Fruit fly (Drosophila melanogaster) whole organism, embryonic: ENCODE measurements around the gene CG8128.

ENCODE experiments used
- B-H1 ChIP-seq: fragments of 200-800 bp; sonication (Bioruptor generic); IDR thresholded peaks from 3 replicates; pipeline ENCODE4 v1.3.6; 2022; ENCODE audit warnings: missing biosample characterization, missing genetic modification characterization
- CG11398 ChIP-seq: fragments of 200-800 bp; sonication (Bioruptor generic); optimal IDR thresholded peaks from 2 replicates; lab custom pipeline; 2016; ENCODE audit warnings: missing biosample characterization, missing genetic modification characterization
- CG11723 ChIP-seq: fragments of 200-800 bp; sonication (Bioruptor generic); optimal IDR thresholded peaks from 2 replicates; lab custom pipeline; 2017; ENCODE audit warnings: missing biosample characterization, mild to moderate bottlenecking, missing genetic modification characterization
- CG12219 ChIP-seq: fragments of 200-800 bp; sonication (Bioruptor generic); optimal IDR thresholded peaks from 3 replicates; lab custom pipeline; 2018; ENCODE audit warnings: missing biosample characterization, mild to moderate bottlenecking, missing genetic modification characterization
- CG12299 ChIP-seq: fragments of 200-800 bp; sonication (Bioruptor generic); optimal IDR thresholded peaks from 2 replicates; lab custom pipeline; 2018; ENCODE audit warnings: missing biosample characterization, mild to moderate bottlenecking, missing genetic modification characterization
- CG12659 ChIP-seq: fragments of 200-800 bp; sonication (Bioruptor generic); optimal IDR thresholded peaks from 3 replicates; lab custom pipeline; 2017; ENCODE audit warnings: mild to moderate bottlenecking, missing biosample characterization, missing genetic modification reagents, missing genetic modification characterization
- CG12942 ChIP-seq: fragments of 200-800 bp; sonication (Bioruptor generic); optimal IDR thresholded peaks from 3 replicates; lab custom pipeline; 2016; ENCODE audit warnings: missing biosample characterization, missing genetic modification characterization
- CG15269 ChIP-seq: fragments of 200-800 bp; sonication (Bioruptor generic); optimal IDR thresholded peaks from 2 replicates; lab custom pipeline; 2018; ENCODE audit warnings: missing biosample characterization, mild to moderate bottlenecking, missing genetic modification characterization, moderate library complexity
- CG1792 ChIP-seq: fragments of 200-800 bp; sonication (Bioruptor generic); optimal IDR thresholded peaks from 2 replicates; lab custom pipeline; 2016; ENCODE audit warnings: missing biosample characterization, missing genetic modification characterization
- CG18011 ChIP-seq: fragments of 200-800 bp; sonication (Bioruptor generic); optimal IDR thresholded peaks from 2 replicates; lab custom pipeline; 2017; ENCODE audit warnings: missing biosample characterization, missing genetic modification characterization, mild to moderate bottlenecking, moderate library complexity, missing genotype
- CG1832 ChIP-seq: fragments of 200-800 bp; sonication (Bioruptor generic); optimal IDR thresholded peaks from 2 replicates; lab custom pipeline; 2017; ENCODE audit warnings: missing biosample characterization, mild to moderate bottlenecking, missing genetic modification characterization, inconsistent platforms
- CG2875 ChIP-seq: fragments of 200-800 bp; sonication (Bioruptor generic); optimal IDR thresholded peaks from 2 replicates; lab custom pipeline; 2017; ENCODE audit warnings: missing biosample characterization, mild to moderate bottlenecking, missing genetic modification characterization, missing genetic modification reagents
- CG31388 ChIP-seq: fragments of 200-800 bp; sonication (Bioruptor generic); optimal IDR thresholded peaks from 2 replicates; lab custom pipeline; 2016; ENCODE audit warnings: missing biosample characterization, missing genetic modification characterization
- CG3163 ChIP-seq: fragments of 200-800 bp; sonication (Bioruptor generic); optimal IDR thresholded peaks from 3 replicates; lab custom pipeline; 2016; ENCODE audit warnings: missing biosample characterization, missing genetic modification characterization
- CG33557 ChIP-seq: fragments of 200-800 bp; sonication (Bioruptor generic); optimal IDR thresholded peaks from 2 replicates; lab custom pipeline; 2019; ENCODE audit warnings: missing biosample characterization, mild to moderate bottlenecking, missing genetic modification characterization, moderate library complexity
- CG4328 ChIP-seq: fragments of 200-800 bp; sonication (Bioruptor generic); optimal IDR thresholded peaks from 3 replicates; lab custom pipeline; 2017; ENCODE audit warnings: missing biosample characterization, missing genetic modification reagents, missing genetic modification characterization
- CG43689 ChIP-seq: fragments of 200-800 bp; sonication (Bioruptor generic); IDR thresholded peaks from 2 replicates; pipeline ENCODE4 v1.3.6; 2022; ENCODE audit warnings: missing biosample characterization, missing genetic modification characterization
- CG4854 ChIP-seq: fragments of 200-800 bp; sonication (Bioruptor generic); optimal IDR thresholded peaks from 2 replicates; lab custom pipeline; 2016; ENCODE audit warnings: missing biosample characterization, missing genetic modification characterization, inconsistent platforms
- CG5180 ChIP-seq: fragments of 200-800 bp; sonication (Bioruptor generic); optimal IDR thresholded peaks from 3 replicates; lab custom pipeline; 2017; ENCODE audit warnings: missing biosample characterization, missing genetic modification characterization, mild to moderate bottlenecking, moderate library complexity, missing genetic modification reagents
- CG6175 ChIP-seq: fragments of 200-800 bp; sonication (Bioruptor generic); IDR thresholded peaks from 3 replicates; pipeline ENCODE4 v1.3.6; 2022; ENCODE audit warnings: missing biosample characterization, missing genetic modification characterization
- CG6765 ChIP-seq: fragments of 200-800 bp; sonication (Bioruptor generic); optimal IDR thresholded peaks from 3 replicates; lab custom pipeline; 2017; ENCODE audit warnings: missing biosample characterization, mild to moderate bottlenecking, missing genetic modification characterization
- CG6813 ChIP-seq: fragments of 200-800 bp; sonication (Bioruptor generic); optimal IDR thresholded peaks from 2 replicates; lab custom pipeline; 2017; ENCODE audit warnings: missing biosample characterization, missing genetic modification characterization, mild to moderate bottlenecking, moderate library complexity, missing genetic modification reagents
- CG7928 ChIP-seq: fragments of 200-800 bp; sonication (Bioruptor generic); optimal IDR thresholded peaks from 2 replicates; lab custom pipeline; 2017; ENCODE audit warnings: missing biosample characterization, mild to moderate bottlenecking, missing genetic modification characterization
- CG7963 ChIP-seq: fragments of 200-800 bp; sonication (Bioruptor generic); IDR thresholded peaks from 3 replicates; pipeline ENCODE4 v1.3.6; 2022; ENCODE audit warnings: missing biosample characterization, missing genetic modification characterization; ENCODE audit not compliant: partially characterized antibody
- CG8290 ChIP-seq, 3 experiments: fragments of 200-800 bp; sonication (Bioruptor generic); optimal IDR thresholded peaks; 2 replicates each; lab custom pipeline; 2016 to 2019; ENCODE audit warnings: missing biosample characterization in 3 of 3, missing genetic modification characterization in 3 of 3, mild to moderate bottlenecking in 2 of 3, moderate library complexity in 1 of 3
- Chrac-16 ChIP-seq: fragments of 200-800 bp; sonication (Bioruptor generic); optimal IDR thresholded peaks from 3 replicates; lab custom pipeline; 2016; ENCODE audit warnings: missing biosample characterization, missing genetic modification characterization
- Eip74EF ChIP-seq, 2 experiments: fragments of 200-800 bp in 1 of 2; fragments of >200 bp in 1 of 2; sonication (Bioruptor generic) in 1 of 2; optimal IDR thresholded peaks; 2 replicates each; lab custom pipeline; 2017 to 2019; ENCODE audit warnings: missing biosample characterization in 2 of 2, missing genetic modification characterization in 2 of 2, mild to moderate bottlenecking in 1 of 2, moderate library complexity in 1 of 2
- Gug ChIP-seq: fragments of 200-800 bp; sonication (Bioruptor generic); IDR thresholded peaks from 4 replicates; pipeline ENCODE4 v1.3.6; 2022; ENCODE audit warnings: missing biosample characterization, missing genetic modification characterization
- Kr ChIP-seq: fragments of 200-800 bp; sonication (Bioruptor generic); optimal IDR thresholded peaks from 2 replicates; lab custom pipeline; 2017; ENCODE audit warnings: missing biosample characterization, mild to moderate bottlenecking, missing genetic modification characterization
- Lhr ChIP-seq: fragments of 200-800 bp; sonication (Bioruptor generic); optimal IDR thresholded peaks from 3 replicates; lab custom pipeline; 2017; ENCODE audit warnings: mild to moderate bottlenecking, missing biosample characterization, missing genetic modification reagents, missing genetic modification characterization
- Rfx ChIP-seq: fragments of 200-800 bp; sonication (Bioruptor generic); IDR thresholded peaks from 2 replicates; pipeline ENCODE4 v1.3.6; 2022; ENCODE audit warnings: missing biosample characterization, missing genetic modification characterization
- amos ChIP-seq: fragments of 200-800 bp; sonication (Bioruptor generic); IDR thresholded peaks from 2 replicates; pipeline ENCODE4 v1.3.6; 2022; ENCODE audit warnings: missing biosample characterization, missing genetic modification characterization; ENCODE audit not compliant: partially characterized antibody
- ash1 ChIP-seq: fragments of 200-800 bp; sonication (Bioruptor generic); optimal IDR thresholded peaks from 2 replicates; lab custom pipeline; 2018; ENCODE audit warnings: missing biosample characterization, mild to moderate bottlenecking, missing genetic modification characterization
- br ChIP-seq: fragments of >200 bp; optimal IDR thresholded peaks from 2 replicates; lab custom pipeline; 2017
- chinmo ChIP-seq: fragments of 200-800 bp; sonication (Bioruptor generic); IDR thresholded peaks from 4 replicates; pipeline ENCODE4 v1.3.6; 2022; ENCODE audit warnings: missing biosample characterization, missing genetic modification characterization; ENCODE audit not compliant: partially characterized antibody
- da ChIP-seq: fragments of 200-800 bp; sonication (Bioruptor generic); optimal IDR thresholded peaks from 2 replicates; lab custom pipeline; 2016; ENCODE audit warnings: missing biosample characterization, missing genetic modification characterization
- en ChIP-seq: fragments of 200-800 bp; sonication (Bioruptor generic); optimal IDR thresholded peaks from 2 replicates; lab custom pipeline; 2016; ENCODE audit warnings: missing biosample characterization, missing genetic modification characterization
- exex ChIP-seq: fragments of 200-800 bp; sonication (Bioruptor generic); optimal IDR thresholded peaks from 4 replicates; lab custom pipeline; 2018; ENCODE audit warnings: missing biosample characterization, mild to moderate bottlenecking, missing genetic modification characterization, moderate library complexity
- gce ChIP-seq: fragments of 200-800 bp; sonication (Bioruptor generic); IDR thresholded peaks from 3 replicates; pipeline ENCODE4 v1.3.6; 2022; ENCODE audit warnings: missing biosample characterization, missing genetic modification characterization
- gem ChIP-seq: fragments of 200-800 bp; sonication (Bioruptor generic); optimal IDR thresholded peaks from 2 replicates; lab custom pipeline; 2019; ENCODE audit warnings: missing biosample characterization, mild to moderate bottlenecking, missing genetic modification characterization, moderate library complexity
- org-1 ChIP-seq: fragments of 200-800 bp; sonication (Bioruptor generic); optimal IDR thresholded peaks from 2 replicates; lab custom pipeline; 2017; ENCODE audit warnings: missing biosample characterization, missing genetic modification characterization
- otp ChIP-seq: fragments of 200-800 bp; sonication (Bioruptor generic); IDR thresholded peaks from 3 replicates; pipeline ENCODE4, ENCODE4 v1.3.6; 2022; ENCODE audit warnings: missing biosample characterization, missing genetic modification characterization
- phol ChIP-seq: fragments of 200-800 bp; sonication (Bioruptor generic); optimal IDR thresholded peaks from 3 replicates; lab custom pipeline; 2018; ENCODE audit warnings: missing biosample characterization, mild to moderate bottlenecking, missing genetic modification characterization, moderate library complexity
- pros ChIP-seq: fragments of 200-800 bp; sonication (Bioruptor generic); optimal IDR thresholded peaks from 3 replicates; lab custom pipeline; 2019; ENCODE audit warnings: missing biosample characterization, mild to moderate bottlenecking, missing genetic modification characterization, moderate library complexity
- rib ChIP-seq: fragments of 200-800 bp; sonication (Bioruptor generic); IDR thresholded peaks from 2 replicates; pipeline ENCODE4 v1.3.6; 2022; ENCODE audit warnings: missing biosample characterization, missing genetic modification characterization
- sim ChIP-seq: fragments of 200-800 bp; sonication (Bioruptor generic); IDR thresholded peaks from 2 replicates; pipeline ENCODE4 v1.3.6; 2022; ENCODE audit warnings: missing biosample characterization, missing genetic modification characterization
- stwl ChIP-seq: fragments of 200-800 bp; sonication (Bioruptor generic); optimal IDR thresholded peaks from 3 replicates; lab custom pipeline; 2018; ENCODE audit warnings: missing biosample characterization, mild to moderate bottlenecking, missing genetic modification characterization, moderate library complexity
- z ChIP-seq: fragments of 200-800 bp; sonication (Bioruptor generic); IDR thresholded peaks from 3 replicates; pipeline ENCODE4 v1.3.6; 2022; ENCODE audit warnings: missing biosample characterization, missing genetic modification characterization

Gene CG8128

DNA sequence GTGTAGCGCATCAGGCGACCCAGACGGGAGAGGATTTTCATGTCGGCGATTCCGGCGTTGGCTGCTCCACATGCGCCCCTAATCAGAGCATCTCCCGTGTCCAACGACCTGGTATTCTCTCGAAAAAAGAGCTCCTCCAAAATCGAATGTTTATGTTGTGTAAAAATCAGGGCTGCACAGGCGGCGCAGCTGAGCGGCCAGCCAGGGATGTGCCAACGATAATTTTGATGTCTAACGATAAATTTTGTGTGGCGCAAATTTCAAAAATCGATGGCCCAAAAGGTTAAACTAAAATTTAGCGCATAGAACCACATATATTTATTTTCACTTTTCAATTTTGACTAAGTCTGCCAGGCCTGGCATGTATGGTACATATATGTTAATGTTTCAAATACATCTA is 3.8 kb downstream of the CG8128 start, which contains the start of gene CG9240 (continued):
- TF ChIP-seq amos (GFP tag; lab: Robert Waterston, UW) = peak; percentile 28; the same call in 1 of the 2 replicates
- no peak for TF ChIP-seq CG6175
- TF ChIP-seq org-1 = no peak
- peak; percentile 12 for TF ChIP-seq phol (tag; lab: Kevin White, UChicago)
- TF ChIP-seq en (GFP tag; lab: Kevin White, UChicago) = no peak
- TF ChIP-seq CG4328 (GFP tag; lab: Kevin White, UChicago) = no peak
- TF ChIP-seq CG15269 = no peak
- no peak for TF ChIP-seq CG4854 (GFP tag; lab: Kevin White, UChicago)
- TF ChIP-seq rib = no peak

DNA sequence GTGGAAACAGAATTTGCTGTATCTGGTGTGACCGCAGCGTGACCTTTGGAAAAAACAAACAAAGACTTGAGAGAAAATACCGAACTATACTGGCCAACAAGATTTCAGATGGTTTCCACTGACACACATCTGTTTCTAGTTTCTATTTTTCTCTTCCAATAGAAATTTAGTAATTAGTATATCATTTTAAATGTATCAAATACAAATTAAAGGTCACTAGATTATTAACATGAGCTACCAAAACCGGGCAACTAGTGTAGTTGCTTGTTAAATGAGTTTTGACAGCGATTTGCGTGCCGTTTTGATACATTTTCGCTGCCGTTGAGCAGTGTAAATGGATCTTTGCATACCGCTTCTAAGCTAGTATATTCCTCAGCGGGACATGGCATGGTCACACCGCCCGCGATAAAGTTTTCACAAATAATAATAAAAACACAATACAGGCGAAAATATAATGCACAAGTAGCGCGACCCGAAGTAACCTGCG is 6.5 kb downstream of the CG8128 start, which contains the start of the genes Pis and Hap40:
Gene Pis, minus strand, starts transcription at position 51 of the 487 bp plus-strand sequence.
Gene Hap40, plus strand, starts transcription at position 406 of the 487 bp plus-strand sequence.
- no peak for TF ChIP-seq chinmo (GFP tag; lab: Robert Waterston, UW)
- no peak for TF ChIP-seq ash1 (GFP tag; lab: Kevin White, UChicago)
- TF ChIP-seq Rfx (GFP tag; lab: Robert Waterston, UW) = peak; percentile 85
- TF ChIP-seq CG12219 (GFP tag; lab: Kevin White, UChicago) = peak; percentile 43
- TF ChIP-seq Gug (GFP tag; lab: Robert Waterston, UW) = peak; percentile 83
- TF ChIP-seq CG12659 (GFP tag; lab: Kevin White, UChicago) = peak; percentile 88
- TF ChIP-seq CG6813 = no peak
- no peak for TF ChIP-seq exex (tag; lab: Kevin White, UChicago)
- no peak for TF ChIP-seq CG7963 (GFP tag; lab: Robert Waterston, UW)
- peak; percentile 50 for TF ChIP-seq CG33557 (GFP tag; lab: Kevin White, UChicago)
- peak; percentile 35 for TF ChIP-seq stwl (tag; lab: Kevin White, UChicago)
- TF ChIP-seq pros (GFP tag; lab: Kevin White, UChicago) = no peak
- TF ChIP-seq CG7928 = peak; percentile 37
- peak; percentile 55 for TF ChIP-seq CG12942 (GFP tag; lab: Kevin White, UChicago)
- peak; percentile 78 for TF ChIP-seq CG15269
- TF ChIP-seq gem (tag; lab: Kevin White, UChicago) = peak; percentile 84
- no peak for TF ChIP-seq CG3163 (GFP tag; lab: Kevin White, UChicago)
- TF ChIP-seq br (lab: Kevin White, UChicago) = no peak
- TF ChIP-seq Chrac-16 (GFP tag; lab: Kevin White, UChicago) = peak; percentile 74
- no peak for TF ChIP-seq CG11723
- no peak for TF ChIP-seq Kr (GFP tag; lab: Kevin White, UChicago)
- peak; percentile 78 for TF ChIP-seq Lhr (GFP tag; lab: Kevin White, UChicago)
- TF ChIP-seq da (GFP tag; lab: Kevin White, UChicago) = no peak
- peak; percentile 2 for TF ChIP-seq CG31388 (GFP tag; lab: Kevin White, UChicago)
- TF ChIP-seq CG12299 (tag; lab: Kevin White, UChicago) = peak; percentile 33
- TF ChIP-seq CG6765 (GFP tag; lab: Kevin White, UChicago) = no peak
- TF ChIP-seq otp (GFP tag; lab: Robert Waterston, UW) = no peak
- TF ChIP-seq CG1832 (GFP tag; lab: Kevin White, UChicago) = no peak
- TF ChIP-seq sim (GFP tag; lab: Robert Waterston, UW) = no peak
- TF ChIP-seq CG8290 (GFP tag; optimal IDR thresholded peaks at IDR 0.05; lab: Kevin White, UChicago) = peak; percentile 37
- no peak for TF ChIP-seq CG8290 (tag; optimal IDR thresholded peaks at IDR 0.05; lab: Kevin White, UChicago)
- peak in 1 of 2 experiments; percentile 27 for TF ChIP-seq Eip74EF (GFP tag; optimal IDR thresholded peaks at IDR 0.05; lab: Kevin White, UChicago)
- no peak for TF ChIP-seq CG18011 (GFP tag; lab: Kevin White, UChicago)
- TF ChIP-seq CG2875 = no peak
- no peak for TF ChIP-seq CG5180
- TF ChIP-seq gce (GFP tag; lab: Robert Waterston, UW) = no peak
- TF ChIP-seq B-H1 (GFP tag; lab: Robert Waterston, UW) = peak; percentile 44; the same call in 1 of the 3 replicates
- no peak for TF ChIP-seq z
- TF ChIP-seq CG1792 (GFP tag; lab: Kevin White, UChicago) = no peak
- no peak for TF ChIP-seq CG11398 (GFP tag; lab: Kevin White, UChicago)
- peak; percentile 31 for TF ChIP-seq CG4328 (GFP tag; lab: Kevin White, UChicago)
- no peak for TF ChIP-seq CG43689
